Fruit fly (Drosophila melanogaster) S2 (cell line): Measurements from ENCODE around the gene ss.

Experiments used
- CG8478 ChIP-seq: fragments of >200 bp; optimal IDR thresholded peaks from 2 replicates; lab custom pipeline; 2018
- CTCF ChIP-seq, 2 experiments: fragments of >200 bp; optimal IDR thresholded peaks; 2 replicates each; lab custom pipeline; 2018

DNA sequence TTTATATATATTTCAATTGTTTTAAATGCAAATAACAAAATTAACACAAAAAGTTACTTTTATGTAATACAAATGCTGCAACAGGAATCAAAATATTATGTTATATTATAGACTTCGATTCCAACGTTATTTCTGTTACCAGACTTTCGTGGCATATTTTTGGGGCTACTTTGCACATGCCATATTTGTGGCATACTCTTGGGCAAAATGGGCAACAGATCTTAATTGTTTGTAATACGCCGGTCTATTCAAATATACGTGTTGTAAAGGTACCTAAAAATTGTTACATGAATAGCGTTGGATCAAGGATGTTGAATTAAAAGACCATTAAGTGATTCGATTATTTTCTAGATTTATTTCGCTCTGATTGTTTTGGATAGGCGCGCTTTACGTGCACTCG, 29.4 kb downstream of the ss start:
- TF ChIP-seq CTCF (optimal IDR thresholded peaks at IDR 0.05; lab: Kevin White, UChicago) = peak in 1 of 2 experiments; percentile 46
- TF ChIP-seq CG8478 (lab: Kevin White, UChicago) = no peak
